Fruit fly (Drosophila melanogaster) whole organism, embryonic: ENCODE results near the gene Ctr1A.

Experiments
- Asciz ChIP-seq: fragments of 200-800 bp; sonication (Bioruptor generic); optimal IDR thresholded peaks from 2 replicates; lab custom pipeline; 2017; ENCODE audit warnings: missing biosample characterization, mild to moderate bottlenecking, missing genetic modification characterization, missing genetic modification reagents
- BEAF-32 ChIP-seq: fragments of 200-800 bp; sonication (Bioruptor generic); optimal IDR thresholded peaks from 3 replicates; lab custom pipeline; 2017; ENCODE audit warnings: missing biosample characterization, missing genetic modification characterization, mild to moderate bottlenecking, moderate library complexity, missing genetic modification reagents
- CG10267 ChIP-seq: fragments of 200-800 bp; sonication (Bioruptor generic); optimal IDR thresholded peaks from 2 replicates; lab custom pipeline; 2018; ENCODE audit warnings: missing biosample characterization, mild to moderate bottlenecking, missing genetic modification characterization, moderate library complexity
- CG12769 ChIP-seq: fragments of 200-800 bp; sonication (Bioruptor generic); optimal IDR thresholded peaks from 2 replicates; lab custom pipeline; 2019; ENCODE audit warnings: missing biosample characterization, mild to moderate bottlenecking, missing genetic modification characterization, moderate library complexity
- CG15269 ChIP-seq: fragments of 200-800 bp; sonication (Bioruptor generic); optimal IDR thresholded peaks from 2 replicates; lab custom pipeline; 2018; ENCODE audit warnings: missing biosample characterization, mild to moderate bottlenecking, missing genetic modification characterization, moderate library complexity
- CG1603 ChIP-seq: fragments of 200-800 bp; sonication (Bioruptor generic); optimal IDR thresholded peaks from 2 replicates; lab custom pipeline; 2019; ENCODE audit warnings: missing biosample characterization, mild to moderate bottlenecking, missing genetic modification characterization, moderate library complexity
- CG16779 ChIP-seq: fragments of 200-800 bp; sonication (Bioruptor generic); IDR thresholded peaks from 2 replicates; pipeline ENCODE4 v1.3.6; 2022; ENCODE audit warnings: missing biosample characterization, missing genetic modification characterization
- CG16815 ChIP-seq: fragments of 200-800 bp; sonication (Bioruptor generic); optimal IDR thresholded peaks from 3 replicates; lab custom pipeline; 2017; ENCODE audit warnings: missing biosample characterization, mild to moderate bottlenecking, missing genetic modification characterization
- CG17328 ChIP-seq: fragments of 200-800 bp; sonication (Bioruptor generic); IDR thresholded peaks from 2 replicates; pipeline ENCODE4 v1.3.6; 2022; ENCODE audit warnings: missing biosample characterization, missing genetic modification characterization
- CG17359 ChIP-seq: fragments of 200-800 bp; sonication (Bioruptor generic); optimal IDR thresholded peaks from 3 replicates; lab custom pipeline; 2018; ENCODE audit warnings: missing biosample characterization, mild to moderate bottlenecking, missing genetic modification characterization, moderate library complexity
- CG2202 ChIP-seq: fragments of 200-800 bp; sonication (Bioruptor generic); optimal IDR thresholded peaks from 2 replicates; lab custom pipeline; 2018; ENCODE audit warnings: missing biosample characterization, mild to moderate bottlenecking, missing genetic modification characterization
- CG30403 ChIP-seq: fragments of 200-800 bp; sonication (Bioruptor generic); optimal IDR thresholded peaks from 3 replicates; lab custom pipeline; 2016; ENCODE audit warnings: missing biosample characterization, missing genetic modification characterization
- CG30431 ChIP-seq: fragments of 200-800 bp; sonication (Bioruptor generic); optimal IDR thresholded peaks from 2 replicates; lab custom pipeline; 2017; ENCODE audit warnings: missing biosample characterization, missing genetic modification characterization
- CG32767 ChIP-seq: fragments of 200-800 bp; sonication (Bioruptor generic); IDR thresholded peaks from 2 replicates; pipeline ENCODE4 v1.3.6; 2022; ENCODE audit warnings: missing biosample characterization, missing genetic modification characterization
- CG4328 ChIP-seq: fragments of 200-800 bp; sonication (Bioruptor generic); optimal IDR thresholded peaks from 3 replicates; lab custom pipeline; 2017; ENCODE audit warnings: missing biosample characterization, missing genetic modification reagents, missing genetic modification characterization
- CG6175 ChIP-seq: fragments of 200-800 bp; sonication (Bioruptor generic); IDR thresholded peaks from 3 replicates; pipeline ENCODE4 v1.3.6; 2022; ENCODE audit warnings: missing biosample characterization, missing genetic modification characterization
- CG6765 ChIP-seq: fragments of 200-800 bp; sonication (Bioruptor generic); optimal IDR thresholded peaks from 3 replicates; lab custom pipeline; 2017; ENCODE audit warnings: missing biosample characterization, mild to moderate bottlenecking, missing genetic modification characterization
- CG8765 ChIP-seq: fragments of 200-800 bp; sonication (Bioruptor generic); IDR thresholded peaks from 2 replicates; pipeline ENCODE4 v1.3.6; 2022; ENCODE audit warnings: missing biosample characterization, missing genetic modification characterization
- CG9876 ChIP-seq: fragments of 200-800 bp; sonication (Bioruptor generic); optimal IDR thresholded peaks from 2 replicates; lab custom pipeline; 2016; ENCODE audit warnings: missing biosample characterization, missing genetic modification characterization
- D ChIP-seq, 2 experiments: fragments of 200-800 bp in 1 of 2; fragments of >200 bp in 1 of 2; sonication (Bioruptor generic) in 1 of 2; optimal IDR thresholded peaks; 2 replicates in 1 of 2; 3 replicates in 1 of 2; lab custom pipeline; 2017; ENCODE audit warnings: mild to moderate bottlenecking in 1 of 2, missing biosample characterization in 1 of 2, missing genetic modification characterization in 1 of 2, missing genetic modification reagents in 1 of 2
- Drgx ChIP-seq: fragments of 200-800 bp; sonication (Bioruptor generic); IDR thresholded peaks from 2 replicates; pipeline ENCODE4 v1.3.6; 2022; ENCODE audit warnings: missing biosample characterization, missing genetic modification characterization
- Gsc ChIP-seq: fragments of 200-800 bp; sonication (Bioruptor generic); IDR thresholded peaks from 2 replicates; pipeline ENCODE4 v1.3.6; 2022; ENCODE audit warnings: missing biosample characterization, missing genetic modification characterization
- HmgZ ChIP-seq: fragments of 200-800 bp; sonication (Bioruptor generic); optimal IDR thresholded peaks from 2 replicates; lab custom pipeline; 2018; ENCODE audit warnings: missing biosample characterization, mild to moderate bottlenecking, missing genetic modification characterization
- Hr39 ChIP-seq: fragments of >200 bp; optimal IDR thresholded peaks from 2 replicates; lab custom pipeline; 2017
- Nf-YA ChIP-seq: fragments of 200-800 bp; sonication (Bioruptor generic); IDR thresholded peaks from 2 replicates; pipeline ENCODE4 v1.3.6; 2022; ENCODE audit warnings: missing biosample characterization, missing genetic modification characterization
- Pdp1 ChIP-seq, 2 experiments: fragments of 200-800 bp; sonication (Bioruptor generic); optimal IDR thresholded peaks; 3 replicates each; lab custom pipeline; 2016; ENCODE audit warnings: missing biosample characterization in 2 of 2, missing genetic modification characterization in 2 of 2, mild to moderate bottlenecking in 1 of 2, moderate library complexity in 1 of 2
- Stat92E ChIP-seq, 3 experiments: fragments of >200 bp in 2 of 3; fragments of 200-800 bp in 1 of 3; sonication (Bioruptor generic) in 1 of 3; optimal IDR thresholded peaks; 2 replicates each; lab custom pipeline; 2017 to 2019; ENCODE audit warnings: missing biosample characterization in 3 of 3, missing genetic modification characterization in 3 of 3, mild to moderate bottlenecking in 1 of 3, moderate library complexity in 1 of 3
- bab2 ChIP-seq: fragments of 200-800 bp; sonication (Bioruptor generic); optimal IDR thresholded peaks from 2 replicates; lab custom pipeline; 2016; ENCODE audit warnings: missing biosample characterization, missing genetic modification characterization
- bcd ChIP-seq: fragments of 200-800 bp; sonication (Bioruptor generic); optimal IDR thresholded peaks from 2 replicates; lab custom pipeline; 2017; ENCODE audit warnings: missing biosample characterization, mild to moderate bottlenecking, missing genetic modification characterization
- bigmax ChIP-seq: fragments of 200-800 bp; sonication (Bioruptor generic); optimal IDR thresholded peaks from 2 replicates; lab custom pipeline; 2018; ENCODE audit warnings: missing biosample characterization, mild to moderate bottlenecking, missing genetic modification characterization
- bsh ChIP-seq, 2 experiments: fragments of 200-800 bp; sonication (Bioruptor generic); optimal IDR thresholded peaks; 2 replicates each; lab custom pipeline; 2017 to 2018; ENCODE audit warnings: mild to moderate bottlenecking in 2 of 2, missing biosample characterization in 2 of 2, missing genetic modification characterization in 2 of 2, moderate library complexity in 1 of 2
- chinmo ChIP-seq: fragments of 200-800 bp; sonication (Bioruptor generic); IDR thresholded peaks from 4 replicates; pipeline ENCODE4 v1.3.6; 2022; ENCODE audit warnings: missing biosample characterization, missing genetic modification characterization; ENCODE audit not compliant: partially characterized antibody
- crp ChIP-seq, 2 experiments: fragments of 200-800 bp; sonication (Bioruptor generic); optimal IDR thresholded peaks; 2 replicates in 1 of 2; 3 replicates in 1 of 2; lab custom pipeline; 2017; ENCODE audit warnings: missing biosample characterization in 2 of 2, missing genetic modification characterization in 2 of 2, mild to moderate bottlenecking in 1 of 2, moderate library complexity in 1 of 2
- dmrt11E ChIP-seq: fragments of 200-800 bp; sonication (Bioruptor generic); optimal IDR thresholded peaks from 3 replicates; lab custom pipeline; 2018; ENCODE audit warnings: missing biosample characterization, mild to moderate bottlenecking, missing genetic modification characterization, moderate library complexity
- dysf ChIP-seq: fragments of 200-800 bp; sonication (Bioruptor generic); IDR thresholded peaks from 3 replicates; pipeline ENCODE4 v1.3.6; 2022; ENCODE audit warnings: missing biosample characterization, missing genetic modification characterization
- fd102C ChIP-seq: fragments of 200-800 bp; sonication (Bioruptor generic); optimal IDR thresholded peaks from 2 replicates; lab custom pipeline; 2018; ENCODE audit warnings: missing biosample characterization, mild to moderate bottlenecking, missing genetic modification characterization, moderate library complexity
- fru ChIP-seq: fragments of >200 bp; optimal IDR thresholded peaks from 2 replicates; lab custom pipeline; 2017
- gro ChIP-seq: fragments of 200-800 bp; sonication (Bioruptor generic); optimal IDR thresholded peaks from 2 replicates; lab custom pipeline; 2016; ENCODE audit warnings: missing biosample characterization, missing genetic modification characterization
- hkb ChIP-seq, 2 experiments: fragments of 200-800 bp in 1 of 2; fragments of >200 bp in 1 of 2; sonication (Bioruptor generic) in 1 of 2; IDR thresholded peaks in 1 of 2; optimal IDR thresholded peaks in 1 of 2; 2 replicates each; pipeline versions ENCODE4 v1.3.6 to Lab custom; 2017 to 2022; ENCODE audit warnings: missing biosample characterization in 1 of 2, missing genetic modification characterization in 1 of 2
- ken ChIP-seq: fragments of 200-800 bp; sonication (Bioruptor generic); IDR thresholded peaks from 3 replicates; pipeline ENCODE4 v1.3.6; 2022; ENCODE audit warnings: missing biosample characterization, missing genetic modification characterization
- lov ChIP-seq, 2 experiments: fragments of 200-800 bp in 1 of 2; fragments of >200 bp in 1 of 2; sonication (Bioruptor generic) in 1 of 2; IDR thresholded peaks in 1 of 2; optimal IDR thresholded peaks in 1 of 2; 2 replicates in 1 of 2; 3 replicates in 1 of 2; pipeline versions ENCODE4 v1.3.6 to Lab custom; 2017 to 2022; ENCODE audit warnings: missing biosample characterization in 1 of 2, missing genetic modification characterization in 1 of 2
- nerfin-1 ChIP-seq: fragments of 200-800 bp; sonication (Bioruptor generic); optimal IDR thresholded peaks from 3 replicates; lab custom pipeline; 2019; ENCODE audit warnings: missing biosample characterization, mild to moderate bottlenecking, missing genetic modification characterization, moderate library complexity
- pnt ChIP-seq: fragments of 200-800 bp; sonication (Bioruptor generic); optimal IDR thresholded peaks from 3 replicates; lab custom pipeline; 2016; ENCODE audit warnings: missing biosample characterization, missing genetic modification characterization
- psq ChIP-seq: fragments of 200-800 bp; sonication (Bioruptor generic); optimal IDR thresholded peaks from 2 replicates; lab custom pipeline; 2017; ENCODE audit warnings: missing biosample characterization, missing genetic modification characterization
- pzg ChIP-seq: fragments of 200-800 bp; sonication (Bioruptor generic); optimal IDR thresholded peaks from 3 replicates; lab custom pipeline; 2018; ENCODE audit warnings: missing biosample characterization, mild to moderate bottlenecking, missing genetic modification characterization, moderate library complexity
- run ChIP-seq: fragments of 200-800 bp; sonication (Bioruptor generic); optimal IDR thresholded peaks from 3 replicates; lab custom pipeline; 2018; ENCODE audit warnings: missing biosample characterization, mild to moderate bottlenecking, missing genetic modification characterization
- sisA ChIP-seq: fragments of 200-800 bp; sonication (Bioruptor generic); IDR thresholded peaks from 2 replicates; pipeline ENCODE4 v1.3.6; 2022; ENCODE audit warnings: missing biosample characterization, missing genetic modification characterization
- ssp ChIP-seq: fragments of 200-800 bp; sonication (Bioruptor generic); IDR thresholded peaks from 2 replicates; pipeline ENCODE4 v1.3.6; 2022; ENCODE audit warnings: missing biosample characterization, missing genetic modification characterization
- tx ChIP-seq: fragments of 200-800 bp; sonication (Bioruptor generic); optimal IDR thresholded peaks from 2 replicates; lab custom pipeline; 2016; ENCODE audit warnings: missing biosample characterization, missing genetic modification characterization

Ctr1A gene

DNA sequence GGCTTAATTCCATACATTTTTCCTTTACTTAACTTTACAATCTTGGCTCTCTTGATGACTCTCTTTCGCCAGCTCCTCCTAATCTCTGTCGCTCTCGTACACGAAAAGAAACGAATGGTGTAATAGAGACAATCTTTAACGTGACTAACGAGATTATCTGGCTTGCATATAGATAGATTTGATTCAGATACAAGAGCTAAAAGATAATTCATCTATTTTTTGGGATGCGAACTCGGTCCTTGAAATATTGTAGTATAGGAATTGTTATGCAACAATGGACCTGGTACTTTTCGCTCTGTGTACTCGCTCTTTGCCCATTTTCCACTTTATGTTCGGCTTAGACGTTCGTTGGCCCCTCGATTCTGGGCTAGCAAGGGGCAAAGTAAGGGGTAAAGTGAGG, 49.8 kb downstream of the Ctr1A start (continued):
- TF ChIP-seq CG6765 (GFP tag; lab: Kevin White, UChicago) = peak; percentile 54
- peak; percentile 91 for TF ChIP-seq CG1603
- TF ChIP-seq CG30431 (GFP tag; lab: Kevin White, UChicago) = peak; percentile 54
- peak; percentile 76 to 93 for TF ChIP-seq Pdp1 (GFP tag; optimal IDR thresholded peaks at IDR 0.05; lab: Kevin White, UChicago)
- TF ChIP-seq bab2 = peak; percentile 79
- peak in 1 of 3 experiments; percentile 15 for TF ChIP-seq Stat92E (GFP tag; optimal IDR thresholded peaks at IDR 0.05; lab: Kevin White, UChicago)
- TF ChIP-seq run (tag; lab: Kevin White, UChicago) = peak; percentile 49
- no peak for TF ChIP-seq CG6175 (GFP tag; lab: Robert Waterston, UW)
- TF ChIP-seq lov (optimal IDR thresholded peaks at IDR 0.05; lab: Kevin White, UChicago) = no peak
- no peak for TF ChIP-seq lov (GFP tag; IDR thresholded peaks at IDR 0.05; lab: Robert Waterston, UW)
- peak; percentile 30; the same call in 1 of the 2 replicates for TF ChIP-seq Gsc (GFP tag; lab: Robert Waterston, UW)
- peak; percentile 75 for TF ChIP-seq HmgZ (tag; lab: Kevin White, UChicago)
- TF ChIP-seq ssp (GFP tag; lab: Robert Waterston, UW) = peak; percentile 63
- TF ChIP-seq gro = peak; percentile 66
- TF ChIP-seq D (optimal IDR thresholded peaks at IDR 0.05; lab: Kevin White, UChicago) = no peak
- peak; percentile 70 for TF ChIP-seq D (GFP tag; optimal IDR thresholded peaks at IDR 0.05; lab: Kevin White, UChicago)
- TF ChIP-seq tx (GFP tag; lab: Kevin White, UChicago) = peak; percentile 76
- TF ChIP-seq psq = peak; percentile 12
- no peak for TF ChIP-seq fru (lab: Kevin White, UChicago)
- peak; percentile 45 for TF ChIP-seq CG2202 (tag; lab: Kevin White, UChicago)
- peak; percentile 54 for TF ChIP-seq CG16815 (GFP tag; lab: Kevin White, UChicago)
- no peak for TF ChIP-seq BEAF-32 (GFP tag; lab: Kevin White, UChicago)
- peak; percentile 84 for TF ChIP-seq CG15269 (tag; lab: Kevin White, UChicago)
- TF ChIP-seq CG16779 (GFP tag; lab: Robert Waterston, UW) = no peak
- TF ChIP-seq pzg (GFP tag; lab: Kevin White, UChicago) = no peak
- TF ChIP-seq dmrt11E (tag; lab: Kevin White, UChicago) = peak; percentile 58
- TF ChIP-seq bsh (GFP tag; optimal IDR thresholded peaks at IDR 0.05; lab: Kevin White, UChicago) = peak; percentile 86 to 87
- TF ChIP-seq Hr39 = no peak
- TF ChIP-seq CG10267 (tag; lab: Kevin White, UChicago) = peak; percentile 72
- peak; percentile 70; the same call in 2 of the 3 replicates for TF ChIP-seq ken
- TF ChIP-seq CG32767 = 0 out of 2 replicates have a peak, but pooled peaks have one; percentile 46
- TF ChIP-seq CG17328 (GFP tag; lab: Robert Waterston, UW) = peak; percentile 75
- peak; percentile 45 for TF ChIP-seq nerfin-1
- TF ChIP-seq chinmo = no peak
- TF ChIP-seq Asciz (GFP tag; lab: Kevin White, UChicago) = peak; percentile 24
- TF ChIP-seq pnt = peak; percentile 74
- TF ChIP-seq dysf = peak; percentile 87
- TF ChIP-seq bigmax (GFP tag; lab: Kevin White, UChicago) = no peak
- peak; percentile 63 for TF ChIP-seq CG4328 (GFP tag; lab: Kevin White, UChicago)
- TF ChIP-seq Drgx = peak; percentile 92
- no peak for TF ChIP-seq crp (GFP tag; optimal IDR thresholded peaks at IDR 0.05; lab: Kevin White, UChicago)
- peak; percentile 71 for TF ChIP-seq sisA (GFP tag; lab: Robert Waterston, UW)
- peak; percentile 80 for TF ChIP-seq CG30403 (GFP tag; lab: Kevin White, UChicago)
- TF ChIP-seq bcd = peak; percentile 81
- TF ChIP-seq CG9876 (GFP tag; lab: Kevin White, UChicago) = peak; percentile 58
- TF ChIP-seq CG8765 = no peak; the same call in 1 of the 2 replicates
- peak; percentile 86 for TF ChIP-seq CG17359 (tag; lab: Kevin White, UChicago)
- no peak for TF ChIP-seq hkb (optimal IDR thresholded peaks at IDR 0.05; lab: Kevin White, UChicago)
- TF ChIP-seq hkb (GFP tag; IDR thresholded peaks at IDR 0.05; lab: Robert Waterston, UW) = peak; percentile 85
- TF ChIP-seq fd102C (GFP tag; lab: Kevin White, UChicago) = no peak
- TF ChIP-seq Nf-YA (GFP tag; lab: Robert Waterston, UW) = peak; percentile 45; the same call in 1 of the 2 replicates
- peak; percentile 93 for TF ChIP-seq CG12769 (tag; lab: Kevin White, UChicago)
